Worm (Caenorhabditis elegans): ENCODE data around the gene F55G11.2.

Gene F55G11.2

DNA sequence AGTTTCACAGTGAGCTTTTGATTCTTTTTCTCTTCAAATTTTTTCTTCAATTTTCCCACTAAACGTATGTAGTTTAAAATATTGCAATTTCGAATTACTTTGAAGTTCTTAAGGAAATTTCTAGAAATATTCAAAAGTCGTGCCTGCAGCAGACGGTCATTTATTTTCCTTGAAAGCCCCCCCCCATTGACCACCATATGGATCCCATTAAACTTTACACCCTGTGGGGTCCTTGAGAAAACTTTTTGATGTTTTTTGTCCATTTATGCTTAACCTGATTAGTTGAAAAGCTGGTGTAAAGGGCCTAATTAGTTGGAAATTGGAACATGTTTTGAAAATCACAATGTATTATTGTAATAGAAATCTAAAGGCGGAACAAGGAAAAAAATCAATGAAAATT, 40.4 kb upstream of the F55G11.2 start:
- no peak for TF ChIP-seq hif-1 (tag; optimal IDR thresholded peaks at IDR 0.05)
- TF ChIP-seq nhr-77 (tag; optimal IDR thresholded peaks at IDR 0.05), result no peak
- TF ChIP-seq spr-1 (tag; optimal IDR thresholded peaks at IDR 0.05), result no peak
- no peak for TF ChIP-seq unc-39 (tag; optimal IDR thresholded peaks at IDR 0.05)
- no peak for TF ChIP-seq ztf-7 (tag; optimal IDR thresholded peaks at IDR 0.05)
- TF ChIP-seq ztf-11 (tag; optimal IDR thresholded peaks at IDR 0.05), result no peak
- TF ChIP-seq lin-39 (tag; optimal IDR thresholded peaks at IDR 0.05), result no peak
- no peak for TF ChIP-seq dmd-8 (GFP tag; IDR thresholded peaks at IDR 0.05)
- no peak for TF ChIP-seq madf-9 (GFP tag; conservative IDR thresholded peaks at IDR 0.05)
- TF ChIP-seq nhr-10 (tag; optimal IDR thresholded peaks at IDR 0.05), result no peak
- no peak for TF ChIP-seq unc-62 (GFP tag; optimal IDR thresholded peaks at IDR 0.05 in 1 of 2)
- no peak for TF ChIP-seq unc-62 (tag; optimal IDR thresholded peaks at IDR 0.05)
- no peak for TF ChIP-seq php-3 (GFP tag; IDR thresholded peaks at IDR 0.05)
- no peak for TF ChIP-seq D1046.2 (GFP tag; IDR thresholded peaks at IDR 0.05)

ce11 chrIV:13008405-13009208, 39.5 kb upstream of the F55G11.2 start, which contains the start of gene mbk-2:
mbk-2 (plus strand) TSS chrIV:13009158.
- TF ChIP-seq sdz-12 (GFP tag; optimal IDR thresholded peaks at IDR 0.05) (no peak), zip-11 (GFP tag; IDR thresholded peaks at IDR 0.05) (no peak), hlh-11 (tag; optimal IDR thresholded peaks at IDR 0.05) (peak; percentile 58), aha-1 (tag) (peak; percentile 58), lim-7 (GFP tag; IDR thresholded peaks at IDR 0.05) (no peak), pqm-1 (tag; optimal IDR thresholded peaks at IDR 0.05) (peak; percentile 38), dve-1 (tag; optimal IDR thresholded peaks at IDR 0.05; ENCODE audit: insufficient read depth) (peak; percentile 58), daf-12 (tag; optimal IDR thresholded peaks at IDR 0.05) (no peak), daf-16 (GFP tag; optimal IDR thresholded peaks at IDR 0.05) (no peak), daf-16 (tag; optimal IDR thresholded peaks at IDR 0.05) (peak; percentile 76), php-3 (GFP tag; IDR thresholded peaks at IDR 0.05) (peak; percentile 72), ZK337.2 (GFP tag; IDR thresholded peaks at IDR 0.05) (no peak), nhr-48 (tag; optimal IDR thresholded peaks at IDR 0.05) (no peak), F49E8.2 (tag; optimal IDR thresholded peaks at IDR 0.05; ENCODE audit: borderline replicate concordance) (no peak), hlh-30 (tag; optimal IDR thresholded peaks at IDR 0.05; ENCODE audit: insufficient read depth) (peak; percentile 9), nhr-28 (tag; optimal IDR thresholded peaks at IDR 0.05) (peak; percentile 45), zfp-3 (GFP tag; conservative IDR thresholded peaks at IDR 0.05) (no peak), aly-2 (tag; optimal IDR thresholded peaks at IDR 0.05) (no peak), snpc-1.2 (GFP tag; IDR thresholded peaks at IDR 0.05) (no peak), ces-1 (GFP tag; optimal IDR thresholded peaks at IDR 0.05) (no peak), nhr-10 (tag; optimal IDR thresholded peaks at IDR 0.05) (no peak), lin-1 (GFP tag; IDR thresholded peaks at IDR 0.05) (no peak), lin-38 (GFP tag; IDR thresholded peaks at IDR 0.05) (no peak), dmd-6 (GFP tag; IDR thresholded peaks at IDR 0.05) (peak; percentile 7; the same call in 1 of the 2 replicates), nhr-76 (tag; optimal IDR thresholded peaks at IDR 0.05) (no peak)

ce11 chrIV:12999087-12999486, 30.0 kb upstream of the F55G11.2 start:
- TF ChIP-seq mes-2 (tag; optimal IDR thresholded peaks at IDR 0.05; ENCODE audit: poor library complexity, severe bottlenecking), result peak; percentile 42
- peak; percentile 17 for TF ChIP-seq hlh-11 (tag; optimal IDR thresholded peaks at IDR 0.05)
- no peak for TF ChIP-seq ceh-62 (tag; optimal IDR thresholded peaks at IDR 0.05)
